Fruit fly (Drosophila melanogaster) whole organism, embryonic: ENCODE data around the gene CG43678.

Source experiments
- Ada2b ChIP-seq: fragments of 200-800 bp; sonication (Bioruptor generic); IDR thresholded peaks from 2 replicates; pipeline ENCODE4 v1.3.6; 2022; ENCODE audit warnings: missing biosample characterization, missing genetic modification characterization
- Atf3 ChIP-seq: fragments of 200-800 bp; sonication (Bioruptor generic); optimal IDR thresholded peaks from 3 replicates; lab custom pipeline; 2016; ENCODE audit warnings: missing biosample characterization, missing genetic modification characterization
- Blimp-1 ChIP-seq: fragments of 200-800 bp; sonication (Bioruptor generic); optimal IDR thresholded peaks from 3 replicates; lab custom pipeline; 2018; ENCODE audit warnings: missing biosample characterization, missing genetic modification characterization, mild to moderate bottlenecking, moderate library complexity, missing genetic modification reagents
- BtbVII ChIP-seq: fragments of 200-800 bp; sonication (Bioruptor generic); optimal IDR thresholded peaks from 3 replicates; lab custom pipeline; 2017; ENCODE audit warnings: missing biosample characterization, mild to moderate bottlenecking, missing genetic modification characterization
- CG12391 ChIP-seq: fragments of 200-800 bp; sonication (Bioruptor generic); optimal IDR thresholded peaks from 3 replicates; lab custom pipeline; 2018; ENCODE audit warnings: missing biosample characterization, mild to moderate bottlenecking, missing genetic modification characterization, moderate library complexity
- CG12769 ChIP-seq: fragments of 200-800 bp; sonication (Bioruptor generic); optimal IDR thresholded peaks from 2 replicates; lab custom pipeline; 2019; ENCODE audit warnings: missing biosample characterization, mild to moderate bottlenecking, missing genetic modification characterization, moderate library complexity
- CG12942 ChIP-seq: fragments of 200-800 bp; sonication (Bioruptor generic); optimal IDR thresholded peaks from 3 replicates; lab custom pipeline; 2016; ENCODE audit warnings: missing biosample characterization, missing genetic modification characterization
- CG14014 ChIP-seq: fragments of 200-800 bp; sonication (Bioruptor generic); IDR thresholded peaks from 2 replicates; pipeline ENCODE4 v1.3.6; 2022; ENCODE audit warnings: missing biosample characterization, missing genetic modification characterization
- CG15479 ChIP-seq: fragments of 200-800 bp; sonication (Bioruptor generic); optimal IDR thresholded peaks from 3 replicates; lab custom pipeline; 2019; ENCODE audit warnings: missing biosample characterization, mild to moderate bottlenecking, missing genetic modification characterization, moderate library complexity
- CG17385 ChIP-seq: fragments of 200-800 bp; sonication (Bioruptor generic); optimal IDR thresholded peaks from 3 replicates; lab custom pipeline; 2018; ENCODE audit warnings: missing biosample characterization, mild to moderate bottlenecking, missing genetic modification characterization
- CG17568 ChIP-seq: fragments of 200-800 bp; sonication (Bioruptor generic); optimal IDR thresholded peaks from 2 replicates; lab custom pipeline; 2018; ENCODE audit warnings: missing biosample characterization, mild to moderate bottlenecking, missing genetic modification characterization, moderate library complexity
- CG1792 ChIP-seq: fragments of 200-800 bp; sonication (Bioruptor generic); optimal IDR thresholded peaks from 2 replicates; lab custom pipeline; 2016; ENCODE audit warnings: missing biosample characterization, missing genetic modification characterization
- CG2199 ChIP-seq: fragments of 200-800 bp; sonication (Bioruptor generic); IDR thresholded peaks from 3 replicates; pipeline ENCODE4 v1.3.6; 2022; ENCODE audit warnings: missing biosample characterization, missing genetic modification characterization
- CG3065 ChIP-seq: fragments of 200-800 bp; sonication (Bioruptor generic); optimal IDR thresholded peaks from 2 replicates; lab custom pipeline; 2016; ENCODE audit warnings: missing biosample characterization, missing genetic modification characterization
- CG31441 ChIP-seq: fragments of 200-800 bp; sonication (Bioruptor generic); IDR thresholded peaks from 2 replicates; pipeline ENCODE4 v1.3.6; 2022; ENCODE audit warnings: missing biosample characterization, missing genetic modification characterization
- CG32772 ChIP-seq: fragments of 200-800 bp; sonication (Bioruptor generic); IDR thresholded peaks from 2 replicates; pipeline ENCODE4 v1.3.6; 2022; ENCODE audit warnings: missing biosample characterization, missing genetic modification characterization
- CG6175 ChIP-seq: fragments of 200-800 bp; sonication (Bioruptor generic); IDR thresholded peaks from 3 replicates; pipeline ENCODE4 v1.3.6; 2022; ENCODE audit warnings: missing biosample characterization, missing genetic modification characterization
- CG8281 ChIP-seq: fragments of 200-800 bp; sonication (Bioruptor generic); optimal IDR thresholded peaks from 2 replicates; lab custom pipeline; 2018; ENCODE audit warnings: missing biosample characterization, mild to moderate bottlenecking, missing genetic modification characterization, moderate library complexity
- CTCF ChIP-seq: fragments of 200-800 bp; sonication (Bioruptor generic); optimal IDR thresholded peaks from 2 replicates; lab custom pipeline; 2017; ENCODE audit warnings: missing biosample characterization, mild to moderate bottlenecking, missing genetic modification characterization, moderate library complexity
- D ChIP-seq, 2 experiments: fragments of 200-800 bp in 1 of 2; fragments of >200 bp in 1 of 2; sonication (Bioruptor generic) in 1 of 2; optimal IDR thresholded peaks; 2 replicates in 1 of 2; 3 replicates in 1 of 2; lab custom pipeline; 2017; ENCODE audit warnings: mild to moderate bottlenecking in 1 of 2, missing biosample characterization in 1 of 2, missing genetic modification characterization in 1 of 2, missing genetic modification reagents in 1 of 2
- Deaf1 ChIP-seq: fragments of 200-800 bp; optimal IDR thresholded peaks from 3 replicates; lab custom pipeline; 2019; ENCODE audit warnings: missing biosample characterization, mild to moderate bottlenecking, missing genetic modification characterization, moderate library complexity
- Lhr ChIP-seq: fragments of 200-800 bp; sonication (Bioruptor generic); optimal IDR thresholded peaks from 3 replicates; lab custom pipeline; 2017; ENCODE audit warnings: mild to moderate bottlenecking, missing biosample characterization, missing genetic modification reagents, missing genetic modification characterization
- MTF-1 ChIP-seq: fragments of 200-800 bp; sonication (Bioruptor generic); optimal IDR thresholded peaks from 2 replicates; lab custom pipeline; 2018; ENCODE audit warnings: missing biosample characterization, mild to moderate bottlenecking, missing genetic modification characterization, borderline replicate concordance
- Meics ChIP-seq: fragments of 200-800 bp; sonication (Bioruptor generic); optimal IDR thresholded peaks from 2 replicates; lab custom pipeline; 2017; ENCODE audit warnings: missing biosample characterization, mild to moderate bottlenecking, missing genetic modification characterization
- Nf-YC ChIP-seq: fragments of 200-800 bp; optimal IDR thresholded peaks from 3 replicates; lab custom pipeline; 2019; ENCODE audit warnings: missing biosample characterization, mild to moderate bottlenecking, missing genetic modification characterization, moderate library complexity
- Sox100B ChIP-seq: fragments of 200-800 bp; sonication (Bioruptor generic); optimal IDR thresholded peaks from 3 replicates; lab custom pipeline; 2018; ENCODE audit warnings: missing biosample characterization, mild to moderate bottlenecking, missing genetic modification characterization
- Stat92E ChIP-seq, 3 experiments: fragments of >200 bp in 2 of 3; fragments of 200-800 bp in 1 of 3; sonication (Bioruptor generic) in 1 of 3; optimal IDR thresholded peaks; 2 replicates each; lab custom pipeline; 2017 to 2019; ENCODE audit warnings: missing biosample characterization in 3 of 3, missing genetic modification characterization in 3 of 3, mild to moderate bottlenecking in 1 of 3, moderate library complexity in 1 of 3
- ase ChIP-seq: fragments of 200-800 bp; sonication (Bioruptor generic); IDR thresholded peaks from 3 replicates; pipeline ENCODE4 v1.3.6; 2022; ENCODE audit warnings: missing biosample characterization, missing genetic modification characterization
- az2 ChIP-seq: fragments of 200-800 bp; sonication (Bioruptor generic); optimal IDR thresholded peaks from 3 replicates; lab custom pipeline; 2016; ENCODE audit warnings: missing biosample characterization, missing genetic modification characterization
- cad ChIP-seq: fragments of >200 bp; optimal IDR thresholded peaks from 2 replicates; lab custom pipeline; 2017; ENCODE audit warnings: missing biosample characterization, missing genetic modification characterization
- dysf ChIP-seq: fragments of 200-800 bp; sonication (Bioruptor generic); IDR thresholded peaks from 3 replicates; pipeline ENCODE4 v1.3.6; 2022; ENCODE audit warnings: missing biosample characterization, missing genetic modification characterization
- exex ChIP-seq: fragments of 200-800 bp; sonication (Bioruptor generic); optimal IDR thresholded peaks from 4 replicates; lab custom pipeline; 2018; ENCODE audit warnings: missing biosample characterization, mild to moderate bottlenecking, missing genetic modification characterization, moderate library complexity
- gcm ChIP-seq: fragments of 200-800 bp; sonication (Bioruptor generic); optimal IDR thresholded peaks from 2 replicates; lab custom pipeline; 2019; ENCODE audit warnings: missing biosample characterization, mild to moderate bottlenecking, missing genetic modification characterization, moderate library complexity
- grau ChIP-seq: fragments of 200-800 bp; optimal IDR thresholded peaks from 3 replicates; lab custom pipeline; 2019; ENCODE audit warnings: missing biosample characterization, mild to moderate bottlenecking, missing genetic modification characterization, moderate library complexity
- gsb-n ChIP-seq: fragments of 200-800 bp; sonication (Bioruptor generic); optimal IDR thresholded peaks from 3 replicates; lab custom pipeline; 2018; ENCODE audit warnings: missing biosample characterization, mild to moderate bottlenecking, missing genetic modification characterization
- hb ChIP-seq: fragments of 200-800 bp; sonication (Bioruptor generic); IDR thresholded peaks from 3 replicates; pipeline ENCODE4 v1.3.6; 2022; ENCODE audit warnings: missing biosample characterization, missing genetic modification characterization; ENCODE audit not compliant: partially characterized antibody
- knrl ChIP-seq: fragments of 200-800 bp; sonication (Bioruptor generic); IDR thresholded peaks from 3 replicates; pipeline ENCODE4 v1.3.6; 2022; ENCODE audit warnings: missing biosample characterization, missing genetic modification characterization; ENCODE audit not compliant: partially characterized antibody
- onecut ChIP-seq: fragments of 200-800 bp; sonication (Bioruptor generic); IDR thresholded peaks from 2 replicates; pipeline ENCODE4 v1.3.6; 2022; ENCODE audit warnings: missing biosample characterization, missing genetic modification characterization
- org-1 ChIP-seq: fragments of 200-800 bp; sonication (Bioruptor generic); optimal IDR thresholded peaks from 2 replicates; lab custom pipeline; 2017; ENCODE audit warnings: missing biosample characterization, missing genetic modification characterization
- prd ChIP-seq, 3 experiments: fragments of >200 bp in 2 of 3; fragments of 200-800 bp in 1 of 3; sonication (Bioruptor generic) in 1 of 3; optimal IDR thresholded peaks in 2 of 3; IDR thresholded peaks in 1 of 3; 2 replicates in 2 of 3; 3 replicates in 1 of 3; pipeline versions ENCODE4 v1.3.6 to Lab custom; 2017 to 2022; ENCODE audit warnings: missing biosample characterization in 1 of 3, missing genetic modification characterization in 1 of 3
- pros ChIP-seq: fragments of 200-800 bp; sonication (Bioruptor generic); optimal IDR thresholded peaks from 3 replicates; lab custom pipeline; 2019; ENCODE audit warnings: missing biosample characterization, mild to moderate bottlenecking, missing genetic modification characterization, moderate library complexity
- pum ChIP-seq: fragments of 200-800 bp; sonication (Bioruptor generic); optimal IDR thresholded peaks from 2 replicates; lab custom pipeline; 2016; ENCODE audit warnings: missing biosample characterization, missing genetic modification characterization
- tll ChIP-seq, 2 experiments: fragments of 200-800 bp in 1 of 2; fragments of >200 bp in 1 of 2; sonication (Bioruptor generic) in 1 of 2; optimal IDR thresholded peaks; 2 replicates each; lab custom pipeline; 2017 to 2019; ENCODE audit warnings: missing biosample characterization in 2 of 2, missing genetic modification characterization in 2 of 2, mild to moderate bottlenecking in 1 of 2, moderate library complexity in 1 of 2
- tna ChIP-seq: fragments of 200-800 bp; sonication (Bioruptor generic); IDR thresholded peaks from 2 replicates; pipeline ENCODE4 v1.3.6; 2022; ENCODE audit warnings: missing biosample characterization, missing genetic modification characterization; ENCODE audit not compliant: partially characterized antibody
- twi ChIP-seq: fragments of 200-800 bp; optimal IDR thresholded peaks from 2 replicates; lab custom pipeline; 2019; ENCODE audit warnings: missing biosample characterization, mild to moderate bottlenecking, missing genetic modification characterization, moderate library complexity
- unpg ChIP-seq: fragments of 200-800 bp; sonication (Bioruptor generic); optimal IDR thresholded peaks from 3 replicates; lab custom pipeline; 2018; ENCODE audit warnings: missing biosample characterization, mild to moderate bottlenecking, missing genetic modification characterization, moderate library complexity
- vfl ChIP-seq: fragments of 200-800 bp; sonication (Bioruptor generic); optimal IDR thresholded peaks from 2 replicates; lab custom pipeline; 2016; ENCODE audit warnings: missing biosample characterization, missing genetic modification characterization
- wor ChIP-seq: fragments of 200-800 bp; sonication (Bioruptor generic); IDR thresholded peaks from 2 replicates; pipeline ENCODE4 v1.3.6; 2022; ENCODE audit warnings: missing biosample characterization, missing genetic modification characterization
- zen ChIP-seq: fragments of 200-800 bp; sonication (Bioruptor generic); optimal IDR thresholded peaks from 3 replicates; lab custom pipeline; 2018; ENCODE audit warnings: missing biosample characterization, mild to moderate bottlenecking, missing genetic modification characterization, moderate library complexity

CG43678 gene

dm6 chr3L:15045114-15045513 is 4.2 kb downstream of the CG43678 start:
- TF ChIP-seq zen (tag; lab: Kevin White, UChicago): peak; percentile 63
- no peak for TF ChIP-seq gcm (GFP tag; lab: Kevin White, UChicago)
- no peak for TF ChIP-seq CG3065 (GFP tag; lab: Kevin White, UChicago)
- TF ChIP-seq Lhr (GFP tag; lab: Kevin White, UChicago): no peak
- no peak for TF ChIP-seq CG32772
- no peak for TF ChIP-seq vfl (GFP tag; lab: Kevin White, UChicago)
- no peak for TF ChIP-seq BtbVII (GFP tag; lab: Kevin White, UChicago)
- TF ChIP-seq twi (tag; lab: Kevin White, UChicago): no peak
- TF ChIP-seq MTF-1 (GFP tag; lab: Kevin White, UChicago): no peak
- no peak for TF ChIP-seq tna (GFP tag; lab: Robert Waterston, UW)
- TF ChIP-seq cad (GFP tag; lab: Kevin White, UChicago): no peak
- TF ChIP-seq CG12769: no peak
- TF ChIP-seq CG15479 (GFP tag; lab: Kevin White, UChicago): peak; percentile 73
- TF ChIP-seq dysf (GFP tag; lab: Robert Waterston, UW): no peak
- TF ChIP-seq org-1: no peak
- no peak for TF ChIP-seq az2
- TF ChIP-seq onecut: no peak
- TF ChIP-seq Blimp-1 (GFP tag; lab: Kevin White, UChicago): no peak
- no peak for TF ChIP-seq CG17568 (GFP tag; lab: Kevin White, UChicago)
- no peak for TF ChIP-seq CG31441 (GFP tag; lab: Robert Waterston, UW)
- no peak for TF ChIP-seq CTCF (GFP tag; lab: Kevin White, UChicago)
- TF ChIP-seq unpg (GFP tag; lab: Kevin White, UChicago): no peak
- TF ChIP-seq wor (GFP tag; lab: Robert Waterston, UW): no peak
- no peak for TF ChIP-seq Sox100B
- no peak for TF ChIP-seq CG14014 (GFP tag; lab: Robert Waterston, UW)
- TF ChIP-seq CG12942 (GFP tag; lab: Kevin White, UChicago): no peak
- TF ChIP-seq hb (GFP tag; lab: Robert Waterston, UW): 0 out of 3 replicates have a peak, but pooled peaks have one; percentile 52
- TF ChIP-seq pum (GFP tag; lab: Kevin White, UChicago): no peak
- TF ChIP-seq D (optimal IDR thresholded peaks at IDR 0.05; lab: Kevin White, UChicago): peak; percentile 98
- no peak for TF ChIP-seq D (GFP tag; optimal IDR thresholded peaks at IDR 0.05; lab: Kevin White, UChicago)
- TF ChIP-seq tll (GFP tag; optimal IDR thresholded peaks at IDR 0.05; lab: Kevin White, UChicago): peak in 1 of 2 experiments; percentile 92
- no peak for TF ChIP-seq CG1792
- no peak for TF ChIP-seq Atf3 (GFP tag; lab: Kevin White, UChicago)
- TF ChIP-seq CG6175 (GFP tag; lab: Robert Waterston, UW): no peak
- no peak for TF ChIP-seq exex (tag; lab: Kevin White, UChicago)
- no peak for TF ChIP-seq CG8281 (tag; lab: Kevin White, UChicago)
- no peak for TF ChIP-seq Ada2b (GFP tag; lab: Robert Waterston, UW)

- TF ChIP-seq pros (GFP tag; lab: Kevin White, UChicago) (peak; percentile 57), Stat92E (GFP tag; optimal IDR thresholded peaks at IDR 0.05; lab: Kevin White, UChicago) (no peak), Meics (GFP tag; lab: Kevin White, UChicago) (no peak), D (optimal IDR thresholded peaks at IDR 0.05; lab: Kevin White, UChicago) (peak; percentile 90), D (GFP tag; optimal IDR thresholded peaks at IDR 0.05; lab: Kevin White, UChicago) (peak; percentile 0), CG2199 (GFP tag; lab: Robert Waterston, UW) (0 out of 3 replicates have a peak, but pooled peaks have one; percentile 15), ase (GFP tag; lab: Robert Waterston, UW) (no peak), Nf-YC (tag; lab: Kevin White, UChicago) (peak; percentile 90), knrl (GFP tag; lab: Robert Waterston, UW) (no peak), gsb-n (tag; lab: Kevin White, UChicago) (peak; percentile 76), CG17385 (GFP tag; lab: Kevin White, UChicago) (no peak), grau (peak; percentile 49), CG12391 (tag; lab: Kevin White, UChicago) (no peak), gcm (GFP tag; lab: Kevin White, UChicago) (peak; percentile 25), Deaf1 (tag; lab: Kevin White, UChicago) (no peak), prd (optimal IDR thresholded peaks at IDR 0.05; lab: Kevin White, UChicago) (no peak), prd (GFP tag; IDR thresholded peaks at IDR 0.05; lab: Robert Waterston, UW) (peak; percentile 37; the same call in 1 of the 3 replicates)
Measured at dm6 chr3L:15043874-15044336, 5.4 kb downstream of the CG43678 start, which contains the start of gene ind. Gene ind, minus strand, starts transcription at chr3L:15043924.
